Fruit fly (Drosophila melanogaster) whole organism, embryonic: Measurements from ENCODE around the gene CG4115.

ENCODE experiments used
- B-H1 ChIP-seq: fragments of 200-800 bp; sonication (Bioruptor generic); IDR thresholded peaks from 3 replicates; pipeline ENCODE4 v1.3.6; 2022; ENCODE audit warnings: missing biosample characterization, missing genetic modification characterization
- Bdp1 ChIP-seq: fragments of 200-800 bp; sonication (Bioruptor generic); optimal IDR thresholded peaks from 3 replicates; lab custom pipeline; 2016; ENCODE audit warnings: missing biosample characterization, missing genetic modification characterization
- CG1024 ChIP-seq: fragments of 200-800 bp; sonication (Bioruptor generic); IDR thresholded peaks from 2 replicates; pipeline ENCODE4 v1.3.6; 2022; ENCODE audit warnings: missing biosample characterization, missing genetic modification characterization
- CG11560 ChIP-seq: fragments of 200-800 bp; sonication (Bioruptor generic); IDR thresholded peaks from 3 replicates; pipeline ENCODE4 v1.3.6; 2022; ENCODE audit warnings: missing biosample characterization, missing genetic modification characterization
- CG11696 ChIP-seq: fragments of 200-800 bp; sonication (Bioruptor generic); IDR thresholded peaks from 2 replicates; pipeline ENCODE4 v1.3.6; 2022; ENCODE audit warnings: missing biosample characterization, missing genetic modification characterization
- CG13296 ChIP-seq: fragments of 200-800 bp; sonication (Bioruptor generic); optimal IDR thresholded peaks from 3 replicates; lab custom pipeline; 2018; ENCODE audit warnings: missing biosample characterization, mild to moderate bottlenecking, missing genetic modification characterization
- CG14014 ChIP-seq: fragments of 200-800 bp; sonication (Bioruptor generic); IDR thresholded peaks from 2 replicates; pipeline ENCODE4 v1.3.6; 2022; ENCODE audit warnings: missing biosample characterization, missing genetic modification characterization
- CG1529 ChIP-seq: fragments of 200-800 bp; sonication (Bioruptor generic); optimal IDR thresholded peaks from 3 replicates; lab custom pipeline; 2018; ENCODE audit warnings: missing biosample characterization, missing genetic modification characterization
- CG17361 ChIP-seq: fragments of 200-800 bp; sonication (Bioruptor generic); IDR thresholded peaks from 3 replicates; pipeline ENCODE4 v1.3.6; 2022; ENCODE audit warnings: missing biosample characterization, missing genetic modification characterization
- CG18619 ChIP-seq: fragments of 200-800 bp; sonication (Bioruptor generic); optimal IDR thresholded peaks from 3 replicates; lab custom pipeline; 2017; ENCODE audit warnings: missing biosample characterization, mild to moderate bottlenecking, missing genetic modification characterization
- CG30431 ChIP-seq: fragments of 200-800 bp; sonication (Bioruptor generic); optimal IDR thresholded peaks from 2 replicates; lab custom pipeline; 2017; ENCODE audit warnings: missing biosample characterization, missing genetic modification characterization
- CG31388 ChIP-seq: fragments of 200-800 bp; sonication (Bioruptor generic); optimal IDR thresholded peaks from 2 replicates; lab custom pipeline; 2016; ENCODE audit warnings: missing biosample characterization, missing genetic modification characterization
- CG32772 ChIP-seq: fragments of 200-800 bp; sonication (Bioruptor generic); IDR thresholded peaks from 2 replicates; pipeline ENCODE4 v1.3.6; 2022; ENCODE audit warnings: missing biosample characterization, missing genetic modification characterization
- CG3407 ChIP-seq: fragments of 200-800 bp; sonication (Bioruptor generic); optimal IDR thresholded peaks from 2 replicates; lab custom pipeline; 2018; ENCODE audit warnings: missing biosample characterization, mild to moderate bottlenecking, missing genetic modification characterization
- CG4424 ChIP-seq: fragments of 200-800 bp; sonication (Bioruptor generic); optimal IDR thresholded peaks from 3 replicates; lab custom pipeline; 2016; ENCODE audit warnings: missing biosample characterization, missing genetic modification characterization
- CG6654 ChIP-seq: fragments of 200-800 bp; sonication (Bioruptor generic); optimal IDR thresholded peaks from 2 replicates; lab custom pipeline; 2017; ENCODE audit warnings: missing biosample characterization, mild to moderate bottlenecking, missing genetic modification characterization
- CG6689 ChIP-seq: fragments of 200-800 bp; sonication (Bioruptor generic); IDR thresholded peaks from 2 replicates; pipeline ENCODE4 v1.3.6; 2022; ENCODE audit warnings: missing biosample characterization, missing genetic modification characterization
- CG7987 ChIP-seq: fragments of 200-800 bp; sonication (Bioruptor generic); optimal IDR thresholded peaks from 2 replicates; lab custom pipeline; 2018; ENCODE audit warnings: missing biosample characterization, mild to moderate bottlenecking, missing genetic modification characterization, moderate library complexity
- CG8281 ChIP-seq: fragments of 200-800 bp; sonication (Bioruptor generic); optimal IDR thresholded peaks from 2 replicates; lab custom pipeline; 2018; ENCODE audit warnings: missing biosample characterization, mild to moderate bottlenecking, missing genetic modification characterization, moderate library complexity
- Deaf1 ChIP-seq: fragments of 200-800 bp; optimal IDR thresholded peaks from 3 replicates; lab custom pipeline; 2019; ENCODE audit warnings: missing biosample characterization, mild to moderate bottlenecking, missing genetic modification characterization, moderate library complexity
- GATAe ChIP-seq: fragments of 200-800 bp; sonication (Bioruptor generic); conservative IDR thresholded peaks from 2 replicates; pipeline ENCODE4 v1.3.6; 2022; ENCODE audit warnings: missing biosample characterization, missing genetic modification characterization
- Lhr ChIP-seq: fragments of 200-800 bp; sonication (Bioruptor generic); optimal IDR thresholded peaks from 3 replicates; lab custom pipeline; 2017; ENCODE audit warnings: mild to moderate bottlenecking, missing biosample characterization, missing genetic modification reagents, missing genetic modification characterization
- MBD-R2 ChIP-seq: fragments of 200-800 bp; sonication (Bioruptor generic); IDR thresholded peaks from 2 replicates; pipeline ENCODE4 v1.3.6; 2022; ENCODE audit warnings: missing biosample characterization, missing genetic modification characterization
- NK7.1 ChIP-seq: fragments of 200-800 bp; sonication (Bioruptor generic); optimal IDR thresholded peaks from 3 replicates; lab custom pipeline; 2016; ENCODE audit warnings: missing biosample characterization, missing genetic modification characterization
- Nf-YC ChIP-seq: fragments of 200-800 bp; optimal IDR thresholded peaks from 3 replicates; lab custom pipeline; 2019; ENCODE audit warnings: missing biosample characterization, mild to moderate bottlenecking, missing genetic modification characterization, moderate library complexity
- Spps ChIP-seq: fragments of 200-800 bp; sonication (Bioruptor generic); optimal IDR thresholded peaks from 2 replicates; lab custom pipeline; 2018; ENCODE audit warnings: missing biosample characterization, mild to moderate bottlenecking, missing genetic modification characterization
- abd-A ChIP-seq: fragments of 200-800 bp; sonication (Bioruptor generic); optimal IDR thresholded peaks from 3 replicates; lab custom pipeline; 2019; ENCODE audit warnings: missing biosample characterization, mild to moderate bottlenecking, missing genetic modification characterization, moderate library complexity
- bbx ChIP-seq: fragments of 200-800 bp; sonication (Bioruptor generic); IDR thresholded peaks from 2 replicates; pipeline ENCODE4 v1.3.6; 2022; ENCODE audit warnings: missing biosample characterization, missing genetic modification characterization; ENCODE audit not compliant: partially characterized antibody
- chm ChIP-seq: fragments of 200-800 bp; sonication (Bioruptor generic); IDR thresholded peaks from 2 replicates; pipeline ENCODE4 v1.3.6; 2022; ENCODE audit warnings: missing biosample characterization, missing genetic modification characterization
- crc ChIP-seq: fragments of 200-800 bp; sonication (Bioruptor generic); optimal IDR thresholded peaks from 2 replicates; lab custom pipeline; 2016; ENCODE audit warnings: missing biosample characterization, missing genetic modification characterization
- en ChIP-seq: fragments of 200-800 bp; sonication (Bioruptor generic); optimal IDR thresholded peaks from 2 replicates; lab custom pipeline; 2016; ENCODE audit warnings: missing biosample characterization, missing genetic modification characterization
- esg ChIP-seq: fragments of 200-800 bp; sonication (Bioruptor generic); conservative IDR thresholded peaks from 2 replicates; pipeline ENCODE4 v1.3.6; 2022; ENCODE audit warnings: missing biosample characterization, missing genetic modification characterization
- eve ChIP-seq, 2 experiments: fragments of >200 bp; optimal IDR thresholded peaks; 2 replicates each; lab custom pipeline; 2017; ENCODE audit warnings: missing biosample characterization in 2 of 2, missing genetic modification characterization in 2 of 2
- gro ChIP-seq: fragments of 200-800 bp; sonication (Bioruptor generic); optimal IDR thresholded peaks from 2 replicates; lab custom pipeline; 2016; ENCODE audit warnings: missing biosample characterization, missing genetic modification characterization
- jumu ChIP-seq: fragments of 200-800 bp; sonication (Bioruptor generic); optimal IDR thresholded peaks from 3 replicates; lab custom pipeline; 2016; ENCODE audit warnings: missing biosample characterization, missing genetic modification characterization
- ken ChIP-seq: fragments of 200-800 bp; sonication (Bioruptor generic); IDR thresholded peaks from 3 replicates; pipeline ENCODE4 v1.3.6; 2022; ENCODE audit warnings: missing biosample characterization, missing genetic modification characterization
- klu ChIP-seq: fragments of 200-800 bp; sonication (Bioruptor generic); IDR thresholded peaks from 2 replicates; pipeline ENCODE4 v1.3.6; 2022; ENCODE audit warnings: missing biosample characterization, missing genetic modification characterization
- lov ChIP-seq, 2 experiments: fragments of 200-800 bp in 1 of 2; fragments of >200 bp in 1 of 2; sonication (Bioruptor generic) in 1 of 2; IDR thresholded peaks in 1 of 2; optimal IDR thresholded peaks in 1 of 2; 2 replicates in 1 of 2; 3 replicates in 1 of 2; pipeline versions ENCODE4 v1.3.6 to Lab custom; 2017 to 2022; ENCODE audit warnings: missing biosample characterization in 1 of 2, missing genetic modification characterization in 1 of 2
- p53 ChIP-seq: fragments of 200-800 bp; sonication (Bioruptor generic); optimal IDR thresholded peaks from 2 replicates; lab custom pipeline; 2016; ENCODE audit warnings: missing biosample characterization, missing genetic modification characterization
- pho ChIP-seq: fragments of 200-800 bp; sonication (Bioruptor generic); optimal IDR thresholded peaks from 2 replicates; lab custom pipeline; 2016; ENCODE audit warnings: missing biosample characterization, missing genetic modification characterization
- repo ChIP-seq: fragments of 200-800 bp; sonication (Bioruptor generic); optimal IDR thresholded peaks from 2 replicates; lab custom pipeline; 2016; ENCODE audit warnings: missing biosample characterization, missing genetic modification characterization
- schlank ChIP-seq: fragments of 200-800 bp; sonication (Bioruptor generic); optimal IDR thresholded peaks from 2 replicates; lab custom pipeline; 2018; ENCODE audit warnings: missing biosample characterization, mild to moderate bottlenecking, missing genetic modification characterization
- scrt ChIP-seq: fragments of 200-800 bp; sonication (Bioruptor generic); optimal IDR thresholded peaks from 2 replicates; lab custom pipeline; 2018; ENCODE audit warnings: missing biosample characterization, mild to moderate bottlenecking, missing genetic modification characterization, moderate library complexity
- sens ChIP-seq: fragments of 200-800 bp; sonication (Bioruptor generic); peaks from one replicate; lab custom pipeline; 2016; ENCODE audit warnings: missing biosample characterization, missing genetic modification characterization
- sens-2 ChIP-seq: fragments of 200-800 bp; sonication (Bioruptor generic); IDR thresholded peaks from 2 replicates; pipeline ENCODE4 v1.3.6; 2022; ENCODE audit warnings: missing biosample characterization, missing genetic modification characterization
- tx ChIP-seq: fragments of 200-800 bp; sonication (Bioruptor generic); optimal IDR thresholded peaks from 2 replicates; lab custom pipeline; 2016; ENCODE audit warnings: missing biosample characterization, missing genetic modification characterization
- z ChIP-seq: fragments of 200-800 bp; sonication (Bioruptor generic); IDR thresholded peaks from 3 replicates; pipeline ENCODE4 v1.3.6; 2022; ENCODE audit warnings: missing biosample characterization, missing genetic modification characterization

Gene CG4115

dm6 chr3R:12405134-12405533 lies 45.3 kb downstream of the CG4115 start (continued):
- no peak for TF ChIP-seq CG7987
- TF ChIP-seq Deaf1 (tag; lab: Kevin White, UChicago) = no peak
- TF ChIP-seq CG31388 (GFP tag; lab: Kevin White, UChicago) = no peak
- TF ChIP-seq Bdp1 (GFP tag; lab: Kevin White, UChicago) = no peak
- no peak for TF ChIP-seq CG8281 (tag; lab: Kevin White, UChicago)
- TF ChIP-seq CG11560 (tag; lab: Robert Waterston, UW) = no peak
- TF ChIP-seq sens-2 = no peak
- no peak for TF ChIP-seq CG32772 (GFP tag; lab: Robert Waterston, UW)
- no peak for TF ChIP-seq eve (GFP tag; optimal IDR thresholded peaks at IDR 0.05; lab: Kevin White, UChicago)
- TF ChIP-seq CG18619 = no peak
- peak; percentile 49 for TF ChIP-seq sens (GFP tag; lab: Kevin White, UChicago)
- no peak for TF ChIP-seq ken (GFP tag; lab: Robert Waterston, UW)
- no peak for TF ChIP-seq pho (GFP tag; lab: Kevin White, UChicago)
- TF ChIP-seq crc = no peak
- TF ChIP-seq tx (GFP tag; lab: Kevin White, UChicago) = no peak
- TF ChIP-seq jumu (GFP tag; lab: Kevin White, UChicago) = no peak

- TF ChIP-seq CG3407 (GFP tag; lab: Kevin White, UChicago) (no peak), bbx (GFP tag; lab: Robert Waterston, UW) (0 out of 2 replicates have a peak, but pooled peaks have one; percentile 8)
These were observed 46.1 kb downstream of the CG4115 start, which contains the start of gene Cyp9f2 for dm6 chr3R:12405928-12406234. Gene Cyp9f2, minus strand, starts transcription at chr3R:12406028.

- TF ChIP-seq GATAe (GFP tag; lab: Robert Waterston, UW) = no peak
- no peak for TF ChIP-seq en (GFP tag; lab: Kevin White, UChicago)
- TF ChIP-seq CG4424 = peak; percentile 11
- no peak for TF ChIP-seq repo (GFP tag; lab: Kevin White, UChicago)
- peak; percentile 8 for TF ChIP-seq Nf-YC (tag; lab: Kevin White, UChicago)
- TF ChIP-seq sens-2 = no peak
- TF ChIP-seq scrt (GFP tag; lab: Kevin White, UChicago) = peak; percentile 27
- no peak for TF ChIP-seq klu (GFP tag; lab: Robert Waterston, UW)
- TF ChIP-seq Lhr (GFP tag; lab: Kevin White, UChicago) = no peak
- TF ChIP-seq CG13296 (GFP tag; lab: Kevin White, UChicago) = peak; percentile 31
- no peak for TF ChIP-seq CG6689
- TF ChIP-seq lov (optimal IDR thresholded peaks at IDR 0.05; lab: Kevin White, UChicago) = no peak
- TF ChIP-seq lov (GFP tag; IDR thresholded peaks at IDR 0.05; lab: Robert Waterston, UW) = no peak
- TF ChIP-seq chm = no peak; the same call in 1 of the 2 replicates
- peak; percentile 11; the same call in 1 of the 3 replicates for TF ChIP-seq B-H1 (GFP tag; lab: Robert Waterston, UW)
- no peak for TF ChIP-seq CG14014 (GFP tag; lab: Robert Waterston, UW)
- TF ChIP-seq MBD-R2 = peak; percentile 21; the same call in 1 of the 2 replicates
- TF ChIP-seq NK7.1 (GFP tag; lab: Kevin White, UChicago) = no peak
- TF ChIP-seq CG6654 (GFP tag; lab: Kevin White, UChicago) = no peak
- no peak for TF ChIP-seq abd-A (tag; lab: Kevin White, UChicago)
- TF ChIP-seq p53 = no peak
- TF ChIP-seq CG1024 (GFP tag; lab: Robert Waterston, UW) = no peak
- no peak for TF ChIP-seq CG30431
- no peak for TF ChIP-seq esg (GFP tag; lab: Robert Waterston, UW)
- no peak for TF ChIP-seq gro (GFP tag; lab: Kevin White, UChicago)
- TF ChIP-seq schlank (tag; lab: Kevin White, UChicago) = no peak
- peak; percentile 38; the same call in 1 of the 3 replicates for TF ChIP-seq CG17361
- no peak for TF ChIP-seq z (GFP tag; lab: Robert Waterston, UW)
- TF ChIP-seq CG1529 (GFP tag; lab: Kevin White, UChicago) = no peak
- no peak for TF ChIP-seq Spps (tag; lab: Kevin White, UChicago)
- no peak for TF ChIP-seq CG11696 (GFP tag; lab: Robert Waterston, UW)
These were observed 46.7 kb downstream of the CG4115 start, which contains the start of gene CG5167 for dm6 chr3R:12406235-12407196. Gene CG5167, plus strand, starts transcription at chr3R:12406532.
